Worm (Caenorhabditis elegans): ENCODE results near the gene C55C3.7.

DNA sequence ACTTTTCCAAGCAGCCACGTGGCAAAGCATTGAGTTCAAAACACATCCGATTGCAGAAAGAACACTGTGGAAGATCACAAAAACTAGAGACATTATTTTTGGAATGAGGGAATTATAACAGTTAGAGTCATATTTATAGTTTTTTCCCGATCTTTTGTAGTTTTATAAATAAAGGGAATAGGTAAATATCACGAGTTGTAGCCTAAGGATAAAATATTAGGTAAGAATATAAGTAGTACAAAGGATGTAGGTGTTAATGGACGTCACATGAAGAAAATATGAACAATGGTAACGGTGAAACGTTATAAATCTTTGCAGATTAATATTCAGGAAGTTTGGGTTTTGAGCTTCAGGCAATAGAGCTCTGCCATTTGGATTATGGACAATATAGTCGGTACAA, 8.0 kb downstream of the C55C3.7 start, which contains the start of gene srd-5:
- TF ChIP-seq nhr-11 (tag; optimal IDR thresholded peaks at IDR 0.05) (no peak), zag-1 (tag; optimal IDR thresholded peaks at IDR 0.05) (no peak), snpc-4 (tag; optimal IDR thresholded peaks at IDR 0.05) (no peak), lir-3 (tag; optimal IDR thresholded peaks at IDR 0.05) (no peak), spr-1 (tag; optimal IDR thresholded peaks at IDR 0.05) (no peak), mxl-3 (GFP tag; optimal IDR thresholded peaks at IDR 0.05) (no peak), Y48G9A.11 (GFP tag; IDR thresholded peaks at IDR 0.05) (no peak), dve-1 (tag; optimal IDR thresholded peaks at IDR 0.05; ENCODE audit: insufficient read depth) (no peak), ceh-32 (tag; optimal IDR thresholded peaks at IDR 0.05; ENCODE audit: poor library complexity) (no peak), F49E8.2 (tag; optimal IDR thresholded peaks at IDR 0.05; ENCODE audit: borderline replicate concordance) (no peak), Y5F2A.4 (GFP tag; optimal IDR thresholded peaks at IDR 0.05) (no peak), skn-1 (tag; optimal IDR thresholded peaks at IDR 0.05) (no peak), lsy-2 (tag; optimal IDR thresholded peaks at IDR 0.05) (no peak)

Data from whole organism, L4 larva.